Fruit fly (Drosophila melanogaster): ENCODE measurements around the gene tgo.
A peak's percentile ranks its signal among the peaks of the same experiment; 100 is the strongest.

Gene tgo

dm6 chr3R:9045733-9046132, 25.9 kb upstream of the tgo start:
- peak; percentile 14 for TF ChIP-seq CG8478 (optimal IDR thresholded peaks at IDR 0.05)
- TF ChIP-seq CG2116 (GFP tag; optimal IDR thresholded peaks at IDR 0.05) = no peak
- TF ChIP-seq Dbx (GFP tag; IDR thresholded peaks at IDR 0.05) = 0 out of 3 replicates have a peak, but pooled peaks have one; percentile 20

dm6 chr3R:9043610-9044009, 23.8 kb upstream of the tgo start:
- TF ChIP-seq stc (GFP tag; IDR thresholded peaks at IDR 0.05) (no peak), CG7357 (GFP tag; IDR thresholded peaks at IDR 0.05) (no peak), CG16779 (GFP tag; IDR thresholded peaks at IDR 0.05) (no peak), sens (GFP tag) (no peak), zfh2 (GFP tag; optimal IDR thresholded peaks at IDR 0.05) (no peak), CG12769 (tag; optimal IDR thresholded peaks at IDR 0.05) (peak; percentile 36), Stat92E (GFP tag; optimal IDR thresholded peaks at IDR 0.05) (no peak), B-H1 (GFP tag; IDR thresholded peaks at IDR 0.05) (no peak), Lpt (GFP tag; optimal IDR thresholded peaks at IDR 0.05) (no peak), gcm (GFP tag; optimal IDR thresholded peaks at IDR 0.05) (no peak), disco-r (GFP tag; optimal IDR thresholded peaks at IDR 0.05) (no peak), CG31365 (tag; optimal IDR thresholded peaks at IDR 0.05) (no peak), Xrp1 (GFP tag; IDR thresholded peaks at IDR 0.05) (no peak), tin (GFP tag; optimal IDR thresholded peaks at IDR 0.05) (no peak), slou (GFP tag; optimal IDR thresholded peaks at IDR 0.05) (no peak), CG11696 (GFP tag; IDR thresholded peaks at IDR 0.05) (no peak), CG8290 (GFP tag; optimal IDR thresholded peaks at IDR 0.05) (no peak), CG8290 (tag; optimal IDR thresholded peaks at IDR 0.05) (peak in 1 of 2 experiments; percentile 9), NK7.1 (GFP tag; optimal IDR thresholded peaks at IDR 0.05) (no peak), CG9609 (GFP tag; optimal IDR thresholded peaks at IDR 0.05) (no peak), CG11456 (GFP tag; IDR thresholded peaks at IDR 0.05) (no peak), gfzf (GFP tag; optimal IDR thresholded peaks at IDR 0.05) (peak; percentile 11), CG12391 (tag; optimal IDR thresholded peaks at IDR 0.05) (no peak), zen (tag; optimal IDR thresholded peaks at IDR 0.05) (no peak), CG6175 (GFP tag; IDR thresholded peaks at IDR 0.05) (no peak), CG7839 (tag; optimal IDR thresholded peaks at IDR 0.05) (no peak), Hmx (GFP tag; optimal IDR thresholded peaks at IDR 0.05) (no peak), CG34376 (GFP tag; optimal IDR thresholded peaks at IDR 0.05) (peak; percentile 74), BEAF-32 (GFP tag; optimal IDR thresholded peaks at IDR 0.05) (peak; percentile 1), dmrt99B (tag; optimal IDR thresholded peaks at IDR 0.05) (no peak), lilli (GFP tag; optimal IDR thresholded peaks at IDR 0.05) (no peak), Nf-YB (GFP tag; optimal IDR thresholded peaks at IDR 0.05) (no peak), eve (GFP tag; optimal IDR thresholded peaks at IDR 0.05) (no peak), cg (GFP tag; optimal IDR thresholded peaks at IDR 0.05) (peak; percentile 2), dm (GFP tag; optimal IDR thresholded peaks at IDR 0.05) (no peak), CG15601 (tag; optimal IDR thresholded peaks at IDR 0.05) (no peak), CG2889 (GFP tag; IDR thresholded peaks at IDR 0.05) (no peak), kah (GFP tag; optimal IDR thresholded peaks at IDR 0.05) (peak; percentile 50), sd (tag; optimal IDR thresholded peaks at IDR 0.05) (peak; percentile 46), CG6689 (GFP tag; IDR thresholded peaks at IDR 0.05) (no peak), D19A (tag; optimal IDR thresholded peaks at IDR 0.05) (no peak), Hmr (GFP tag; optimal IDR thresholded peaks at IDR 0.05) (no peak), chm (GFP tag; IDR thresholded peaks at IDR 0.05) (no peak), tup (GFP tag; optimal IDR thresholded peaks at IDR 0.05) (no peak), CG3847 (GFP tag; IDR thresholded peaks at IDR 0.05) (no peak), CG3163 (GFP tag; optimal IDR thresholded peaks at IDR 0.05) (no peak), unpg (GFP tag; optimal IDR thresholded peaks at IDR 0.05) (no peak), CG30020 (tag; optimal IDR thresholded peaks at IDR 0.05) (no peak)

All from whole organism, embryonic.